Worm (Caenorhabditis elegans) whole organism, L3 larva: ENCODE results near the gene idpp-14.

Experiments
- ama-1 ChIP-seq: fragments of 150-350 bp; optimal IDR thresholded peaks from 2 replicates; lab custom pipeline; 2018
- elt-3 ChIP-seq, 3 experiments: fragments of 150-350 bp in 1 of 3; sonication (generic microtip) in 2 of 3; optimal IDR thresholded peaks; 2 replicates in 2 of 3; 4 replicates in 1 of 3; lab custom pipeline; 2014 to 2017; ENCODE audit warnings: missing biosample characterization in 3 of 3, missing genetic modification characterization in 3 of 3
- fkh-10 ChIP-seq: sonication (generic microtip); optimal IDR thresholded peaks from 2 replicates; lab custom pipeline; 2017; ENCODE audit warnings: missing biosample characterization, missing genetic modification reagents, missing genetic modification characterization
- fos-1 ChIP-seq: fragments of 150-350 bp; optimal IDR thresholded peaks from 2 replicates; lab custom pipeline; 2014; ENCODE audit warnings: missing biosample characterization, missing genetic modification characterization
- lin-39 ChIP-seq: fragments of 150-350 bp; optimal IDR thresholded peaks from 2 replicates; lab custom pipeline; 2018; ENCODE audit warnings: missing biosample characterization, missing genetic modification reagents, missing genetic modification characterization
- mdl-1 ChIP-seq: fragments of 150-350 bp; optimal IDR thresholded peaks from 2 replicates; lab custom pipeline; 2014; ENCODE audit warnings: missing biosample characterization, missing genetic modification characterization
- nhr-11 ChIP-seq: fragments of 150-350 bp; optimal IDR thresholded peaks from 2 replicates; lab custom pipeline; 2014; ENCODE audit warnings: missing biosample characterization, missing genetic modification characterization
- nhr-23 ChIP-seq: fragments of 150-350 bp; optimal IDR thresholded peaks from 2 replicates; lab custom pipeline; 2014; ENCODE audit warnings: missing biosample characterization, missing genetic modification reagents, missing genetic modification characterization
- nhr-25 ChIP-seq: sonication (generic microtip); optimal IDR thresholded peaks from 2 replicates; lab custom pipeline; 2017; ENCODE audit warnings: missing biosample characterization, missing genetic modification characterization
- nhr-76 ChIP-seq: fragments of 150-350 bp; sonication (generic microtip); optimal IDR thresholded peaks from 5 replicates; lab custom pipeline; 2014; ENCODE audit warnings: missing biosample characterization, missing genetic modification characterization
- unc-39 ChIP-seq: sonication (generic microtip); optimal IDR thresholded peaks from 4 replicates; lab custom pipeline; 2017; ENCODE audit warnings: missing biosample characterization, missing genetic modification characterization
- unc-62 ChIP-seq: fragments of 150-350 bp; sonication (generic microtip); optimal IDR thresholded peaks from 4 replicates; lab custom pipeline; 2014; ENCODE audit warnings: missing biosample characterization, missing genetic modification reagents, missing genetic modification characterization
- ztf-11 ChIP-seq: fragments of 150-350 bp; optimal IDR thresholded peaks from 2 replicates; lab custom pipeline; 2014; ENCODE audit warnings: missing biosample characterization, missing genetic modification characterization

- TF ChIP-seq unc-62 (GFP tag; lab: Kevin White, UChicago), result no peak
- TF ChIP-seq fos-1 (tag; lab: Kevin White, UChicago), result no peak
- no peak for TF ChIP-seq ama-1 (lab: Kevin White, UChicago)
- TF ChIP-seq elt-3 (tag; optimal IDR thresholded peaks at IDR 0.05; lab: Kevin White, UChicago), result no peak
- TF ChIP-seq nhr-11 (tag; lab: Kevin White, UChicago), result no peak
- no peak for TF ChIP-seq nhr-76 (tag; lab: Kevin White, UChicago)
- TF ChIP-seq mdl-1 (tag; lab: Kevin White, UChicago), result no peak
- TF ChIP-seq lin-39 (tag; lab: Kevin White, UChicago), result no peak
- TF ChIP-seq nhr-25 (tag; lab: Kevin White, UChicago), result no peak
- TF ChIP-seq unc-39 (tag; lab: Kevin White, UChicago), result no peak
- TF ChIP-seq ztf-11, result no peak
- TF ChIP-seq fkh-10 (GFP tag; lab: Kevin White, UChicago), result no peak
- TF ChIP-seq nhr-23 (tag; lab: Kevin White, UChicago), result no peak
Measured at ce11 chrX:16124290-16124689, 42.1 kb downstream of the idpp-14 start.
